Fruit fly (Drosophila melanogaster): ENCODE results near the gene shps.

- no peak for TF ChIP-seq Mnt (GFP tag; optimal IDR thresholded peaks at IDR 0.05)
- no peak for TF ChIP-seq Hr96 (GFP tag; optimal IDR thresholded peaks at IDR 0.05)
Observed at dm6 chr3R:24270578-24270977, 8.8 kb upstream of the shps start.

All from whole organism, adult.